Worm (Caenorhabditis elegans) whole organism, late embryonic: Measurements from ENCODE around the gene C06C6.9.
"Not testable (repeated sequence)": the region's sequence is repeated elsewhere in the genome, so short reads cannot be mapped to it uniquely, and the experiment has no call there.

ENCODE experiments used
- ama-1 ChIP-seq: fragments of 150-350 bp; optimal IDR thresholded peaks from 2 replicates; lab custom pipeline; 2014
- ceh-9 ChIP-seq: sonication (generic microtip); optimal IDR thresholded peaks from 2 replicates; lab custom pipeline; 2016; ENCODE audit warnings: mild to moderate bottlenecking, missing genetic modification characterization, inconsistent platforms, missing compliant biosample characterization
- dmd-4 ChIP-seq: sonication (generic microtip); optimal IDR thresholded peaks from 2 replicates; lab custom pipeline; 2016; ENCODE audit warnings: borderline replicate concordance, missing genetic modification characterization, missing compliant biosample characterization
- dve-1 ChIP-seq: sonication (generic microtip); optimal IDR thresholded peaks from 2 replicates; lab custom pipeline; 2017; ENCODE audit warnings: antibody characterized with exemption, mild to moderate bottlenecking, missing genetic modification characterization, missing compliant biosample characterization
- elt-4 ChIP-seq: sonication (generic microtip); optimal IDR thresholded peaks from 2 replicates; lab custom pipeline; 2016; ENCODE audit warnings: missing genetic modification characterization, missing compliant biosample characterization
- nhr-11 ChIP-seq: fragments of 150-350 bp; optimal IDR thresholded peaks from 2 replicates; lab custom pipeline; 2014; ENCODE audit warnings: missing biosample characterization, missing genetic modification characterization
- pha-4 ChIP-seq: fragments of 150-350 bp; optimal IDR thresholded peaks from 2 replicates; lab custom pipeline; 2018; ENCODE audit warnings: missing biosample characterization, missing genetic modification reagents, missing genetic modification characterization

DNA sequence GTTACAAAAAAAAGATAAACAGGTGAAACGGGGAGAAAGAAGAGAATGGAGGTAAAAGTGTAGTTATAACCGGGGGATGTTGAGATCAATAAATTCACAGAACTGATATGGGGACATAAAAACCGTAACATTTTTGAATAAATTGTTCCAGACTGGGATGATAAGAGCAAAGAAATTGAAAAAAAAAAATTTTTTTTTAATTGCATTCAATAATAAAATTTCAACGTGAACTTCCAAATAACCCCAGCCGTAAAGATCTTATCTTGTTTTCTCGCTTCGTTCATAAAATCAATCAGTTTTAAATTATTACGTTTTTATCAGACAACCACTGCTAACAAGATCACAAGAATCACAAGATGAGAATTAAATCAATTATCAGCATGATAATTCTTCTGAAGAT, 4.7 kb downstream of the C06C6.9 start, which contains the start of gene C06C6.7:
- not testable (repeated sequence) for TF ChIP-seq elt-4 (tag; lab: Kevin White, UChicago); ceh-9 (tag; lab: Kevin White, UChicago); ama-1; pha-4 (tag; lab: Kevin White, UChicago); dve-1 (tag; lab: Kevin White, UChicago); nhr-11 (tag; lab: Kevin White, UChicago); dmd-4 (tag; lab: Kevin White, UChicago)
